Worm (Caenorhabditis elegans): Measurements from ENCODE around the gene C18B2.4.

DNA sequence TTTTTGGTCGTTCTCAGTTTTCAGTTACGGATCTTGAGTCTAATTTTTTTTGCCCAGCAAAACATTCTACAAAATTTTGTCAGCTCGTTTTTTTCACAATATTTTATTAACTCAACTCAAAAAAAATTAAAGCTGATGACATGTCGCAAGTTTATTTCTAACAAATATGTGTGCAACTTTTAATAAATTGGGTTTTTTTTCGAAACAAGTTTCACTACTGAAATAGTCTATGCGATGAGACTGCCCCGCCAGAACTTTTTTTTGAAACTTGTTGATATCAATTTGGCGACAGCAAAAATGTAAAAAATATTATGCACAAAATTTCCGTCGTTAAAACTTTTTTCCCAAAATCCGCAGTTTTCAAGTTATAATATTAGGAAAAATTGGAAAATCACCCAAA lies 17.6 kb upstream of the C18B2.4 start, which contains the start of gene C18B2.2:
- no peak for TF ChIP-seq ceh-39 (tag; optimal IDR thresholded peaks at IDR 0.05)
- no peak for TF ChIP-seq snpc-4 (tag; optimal IDR thresholded peaks at IDR 0.05)
- no peak for TF ChIP-seq hlh-1 (tag; optimal IDR thresholded peaks at IDR 0.05)

Data from whole organism, mixed stage, embryonic.